Worm (Caenorhabditis elegans): ENCODE data around the gene msp-49.

ce11 chrII:5156983-5157382 lies 37.2 kb upstream of the msp-49 start, which contains the start of gene msp-45:
- no peak for TF ChIP-seq che-1 (tag; optimal IDR thresholded peaks at IDR 0.05)
- no peak for TF ChIP-seq sox-2 (GFP tag; IDR thresholded peaks at IDR 0.05)
- no peak for TF ChIP-seq ceh-31 (tag; optimal IDR thresholded peaks at IDR 0.05)
- TF ChIP-seq nfya-1 (tag; optimal IDR thresholded peaks at IDR 0.05), result no peak
- TF ChIP-seq hlh-8 (tag; optimal IDR thresholded peaks at IDR 0.05), result no peak
- TF ChIP-seq fkh-6 (tag; optimal IDR thresholded peaks at IDR 0.05), result no peak
- TF ChIP-seq ceh-14 (tag; optimal IDR thresholded peaks at IDR 0.05), result no peak
- no peak for TF ChIP-seq tbx-7 (tag; optimal IDR thresholded peaks at IDR 0.05)
- no peak for TF ChIP-seq ama-1 (optimal IDR thresholded peaks at IDR 0.05)
- TF ChIP-seq pat-9 (tag; optimal IDR thresholded peaks at IDR 0.05), result no peak
- no peak for TF ChIP-seq elt-2 (tag; optimal IDR thresholded peaks at IDR 0.05)
- no peak for TF ChIP-seq dve-1 (tag; optimal IDR thresholded peaks at IDR 0.05)

All from whole organism, late embryonic.